Worm (Caenorhabditis elegans): ENCODE results near the gene F11A5.9.

DNA sequence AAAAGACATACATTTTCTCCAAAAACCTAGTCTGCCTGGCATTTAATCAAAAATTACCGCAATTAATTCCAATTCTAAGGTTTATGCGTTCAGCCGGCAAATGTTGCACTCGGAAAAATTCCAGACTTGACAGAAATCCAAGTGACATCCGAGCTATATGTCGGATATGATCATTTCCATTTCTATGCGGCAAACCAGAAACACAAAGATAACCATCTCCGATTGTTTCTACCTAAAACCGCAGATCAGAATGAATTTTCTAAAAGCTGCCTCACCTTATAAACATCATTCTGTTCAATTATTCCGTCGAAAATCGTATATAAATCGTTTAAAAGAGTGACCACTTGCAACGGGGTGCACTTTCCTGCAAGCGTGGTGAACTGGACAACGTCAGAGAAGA is 34.4 kb downstream of the F11A5.9 start:
- TF ChIP-seq W03F9.2 (tag; optimal IDR thresholded peaks at IDR 0.05) (no peak), dao-5 (tag; optimal IDR thresholded peaks at IDR 0.05) (no peak)
